Worm (Caenorhabditis elegans) whole organism, young adult: Measurements from ENCODE around the gene scc-1.

Experiments used
- ceh-91 ChIP-seq: fragments of 200-800 bp; sonication (Bioruptor generic); IDR thresholded peaks from 2 replicates; pipeline ENCODE4 v1.3.6; 2022; ENCODE audit warnings: missing genetic modification reagents, missing genetic modification characterization, missing compliant biosample characterization
- ets-4 ChIP-seq: fragments of 200-800 bp; sonication (Bioruptor generic); optimal IDR thresholded peaks from 2 replicates; lab custom pipeline; 2018; ENCODE audit warnings: mild to moderate bottlenecking, missing genetic modification characterization, missing compliant biosample characterization
- madf-3 ChIP-seq: fragments of 200-800 bp; sonication (Bioruptor generic); IDR thresholded peaks from 2 replicates; pipeline ENCODE4 v1.3.6; 2022; ENCODE audit warnings: missing genetic modification reagents, missing genetic modification characterization, missing compliant biosample characterization

- TF ChIP-seq ceh-91 (GFP tag; lab: Robert Waterston, UW) (no peak), ets-4 (GFP tag; lab: Kevin White, UChicago) (no peak), madf-3 (GFP tag; lab: Robert Waterston, UW) (no peak)
Measured at ce11 chrII:4698266-4698771, at the start of gene scc-1, which contains the start of gene rpn-5.
